Fruit fly (Drosophila melanogaster): Measurements from ENCODE around the gene pyx.

pyx gene

dm6 chr3L:171729-172128, 51.1 kb downstream of the pyx start:
- TF ChIP-seq CG8632 (GFP tag; optimal IDR thresholded peaks at IDR 0.05) (no peak), Eip78C (GFP tag) (peak; percentile 21), Eip93F (GFP tag; optimal IDR thresholded peaks at IDR 0.05) (no peak)
